Worm (Caenorhabditis elegans): ENCODE results near the gene T13G4.7.
"Not testable (repeated sequence)": the region's sequence is repeated elsewhere in the genome, so short reads cannot be mapped to it uniquely, and the experiment has no call there.

The T13G4.7 gene

DNA sequence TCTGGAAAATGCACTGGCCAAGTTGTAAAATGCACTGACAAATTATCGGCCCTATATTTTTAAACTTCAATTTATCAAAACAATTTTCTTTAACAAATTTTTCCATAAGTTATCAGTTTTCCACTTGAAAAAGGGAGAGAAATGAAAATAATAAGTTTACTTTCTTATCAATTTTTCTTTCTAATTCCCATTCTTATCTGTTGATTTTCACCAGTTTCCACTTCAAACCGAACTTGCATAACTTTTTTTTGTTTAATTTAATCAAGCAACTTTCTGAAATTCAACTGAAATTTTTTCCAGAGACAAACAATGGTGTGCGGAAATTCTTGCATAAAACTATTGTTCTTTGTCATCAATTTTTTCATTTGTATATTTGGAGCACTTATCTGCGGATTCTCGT lies 39.8 kb upstream of the T13G4.7 start, which contains the start of gene tsp-9:
tsp-9 (plus strand) TSS at position 301 of the 400 bp plus-strand sequence.
- TF ChIP-seq akir-1 (GFP tag; optimal IDR thresholded peaks at IDR 0.05) (no peak), attf-5 (GFP tag; optimal IDR thresholded peaks at IDR 0.05) (no peak), ztf-18 (tag; optimal IDR thresholded peaks at IDR 0.05) (no peak), die-1 (tag; optimal IDR thresholded peaks at IDR 0.05) (no peak), dpl-1 (GFP tag; optimal IDR thresholded peaks at IDR 0.05) (no peak), nhr-80 (tag; optimal IDR thresholded peaks at IDR 0.05) (peak; percentile 15), madf-3 (GFP tag; IDR thresholded peaks at IDR 0.05) (no peak)

DNA sequence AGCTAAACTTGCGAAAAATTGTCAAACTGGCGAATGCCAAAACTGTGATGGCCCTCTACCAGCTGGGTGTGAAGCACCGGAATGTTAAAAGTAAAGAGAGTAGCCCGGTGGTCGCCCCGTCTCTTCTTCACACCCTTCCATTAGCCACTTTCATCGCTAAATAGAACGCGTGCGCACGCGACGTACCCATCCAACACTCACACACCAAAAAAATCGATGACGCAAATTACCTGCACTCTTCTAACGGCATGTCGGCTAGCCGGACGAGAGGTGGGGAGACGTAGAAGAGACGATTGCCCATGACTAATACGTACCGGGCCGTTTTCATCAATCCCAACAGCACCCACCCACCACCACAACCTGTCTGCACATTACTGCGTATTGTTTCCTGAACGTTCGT lies 38.3 kb upstream of the T13G4.7 start:
- no peak for TF ChIP-seq hlh-12 (tag; optimal IDR thresholded peaks at IDR 0.05)
- no peak for TF ChIP-seq F57C9.4 (tag; optimal IDR thresholded peaks at IDR 0.05)
- TF ChIP-seq let-607 (tag; optimal IDR thresholded peaks at IDR 0.05) = no peak
- TF ChIP-seq lag-1 (GFP tag; IDR thresholded peaks at IDR 0.05) = no peak
- TF ChIP-seq snpc-1.3 (tag; optimal IDR thresholded peaks at IDR 0.05; ENCODE audit: insufficient read depth) = no peak
- no peak for TF ChIP-seq F10E7.11 (tag; optimal IDR thresholded peaks at IDR 0.05)
- TF ChIP-seq ceh-27 (GFP tag; optimal IDR thresholded peaks at IDR 0.05) = no peak
- no peak for TF ChIP-seq him-1 (tag; optimal IDR thresholded peaks at IDR 0.05)
- TF ChIP-seq repo-1 (tag; optimal IDR thresholded peaks at IDR 0.05) = no peak
- no peak for TF ChIP-seq aptf-3 (GFP tag; IDR thresholded peaks at IDR 0.05)
- no peak for TF ChIP-seq madf-8 (GFP tag; conservative IDR thresholded peaks at IDR 0.05)
- no peak for TF ChIP-seq hsf-1 (GFP tag; IDR thresholded peaks at IDR 0.05)
- no peak for TF ChIP-seq Y95B8A.8 (GFP tag; IDR thresholded peaks at IDR 0.05)
- TF ChIP-seq lsl-1 (GFP tag; optimal IDR thresholded peaks at IDR 0.05) = no peak
- no peak for TF ChIP-seq nhr-90 (tag; optimal IDR thresholded peaks at IDR 0.05)
- no peak for TF ChIP-seq B0336.3 (GFP tag; IDR thresholded peaks at IDR 0.05)
- no peak for TF ChIP-seq madf-10 (tag; optimal IDR thresholded peaks at IDR 0.05)
- no peak for TF ChIP-seq ceh-58 (GFP tag; IDR thresholded peaks at IDR 0.05)
- TF ChIP-seq dox-1 (GFP tag; IDR thresholded peaks at IDR 0.05) = no peak
- TF ChIP-seq attf-5 (GFP tag; optimal IDR thresholded peaks at IDR 0.05) = no peak

DNA sequence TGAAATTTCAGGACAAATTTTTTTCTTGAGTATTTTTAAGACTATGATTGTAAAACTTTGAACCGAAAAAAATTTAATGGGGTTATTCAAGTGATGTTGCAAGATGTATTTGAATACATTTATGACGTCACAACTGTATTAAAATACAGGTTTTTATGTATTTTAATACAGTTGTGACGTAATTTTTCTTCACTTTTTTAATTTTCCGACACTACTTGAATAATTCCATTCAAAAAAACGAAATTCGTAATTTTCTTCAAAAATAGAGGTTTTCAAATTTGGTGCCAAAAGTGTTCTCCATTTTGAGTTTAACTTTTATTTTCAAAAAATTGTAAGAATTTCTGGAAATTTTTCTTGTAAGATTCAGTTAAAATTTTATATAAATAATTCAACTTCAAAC lies 36.8 kb upstream of the T13G4.7 start:
- TF ChIP-seq repo-1 (tag; optimal IDR thresholded peaks at IDR 0.05) (no peak), ztf-22 (GFP tag; optimal IDR thresholded peaks at IDR 0.05) (no peak), sptf-2 (GFP tag; optimal IDR thresholded peaks at IDR 0.05) (no peak), snpc-1.1 (tag; optimal IDR thresholded peaks at IDR 0.05; ENCODE audit: insufficient read depth) (no peak), cebp-1 (GFP tag; IDR thresholded peaks at IDR 0.05) (no peak), cebp-1 (tag; optimal IDR thresholded peaks at IDR 0.05) (no peak), ceh-100 (GFP tag; IDR thresholded peaks at IDR 0.05) (no peak)

DNA sequence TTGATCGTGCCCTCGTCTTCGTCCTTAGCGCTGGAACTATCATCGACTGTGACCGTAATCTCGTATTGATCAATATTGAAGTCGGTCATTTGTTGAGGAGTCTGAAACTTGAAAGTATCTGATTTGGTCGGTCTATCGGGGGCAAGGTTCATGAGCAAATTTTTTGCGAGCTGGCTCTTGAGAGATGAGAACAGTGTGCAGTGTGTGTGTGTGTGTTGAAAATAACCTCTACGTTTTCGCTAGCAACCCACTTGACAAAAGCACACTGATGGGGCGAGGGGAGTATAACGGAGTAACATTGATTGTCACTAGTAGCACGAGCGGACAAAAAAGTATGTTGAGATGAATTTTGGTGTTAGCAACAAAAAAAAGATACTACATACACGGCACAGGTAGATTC lies 32.9 kb upstream of the T13G4.7 start, which contains the start of gene C25G6.3:
C25G6.3 (minus strand) TSS at position 101 of the 400 bp plus-strand sequence.
- TF ChIP-seq cebp-2 (GFP tag; IDR thresholded peaks at IDR 0.05) = no peak

DNA sequence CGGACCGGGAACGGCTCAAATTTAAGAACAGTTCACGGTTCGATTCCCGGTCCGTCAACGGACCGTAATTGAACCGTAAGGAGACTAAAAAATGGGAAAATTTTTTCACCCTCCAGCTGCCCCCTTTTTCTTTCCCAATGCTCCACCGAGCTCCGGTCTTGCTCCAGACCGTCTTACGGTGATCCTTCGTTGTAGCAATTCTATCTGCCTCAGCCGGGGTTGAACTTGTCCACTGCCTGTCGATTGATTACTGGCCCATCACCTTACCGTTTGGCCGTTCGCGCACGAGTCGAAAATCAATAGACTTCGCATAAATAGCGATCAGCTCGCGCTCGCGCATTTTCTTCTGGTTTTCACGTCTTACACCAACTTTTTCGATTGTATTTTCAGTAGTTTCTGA lies 28.0 kb upstream of the T13G4.7 start:
- not testable (repeated sequence) for TF ChIP-seq rpc-1 (optimal IDR thresholded peaks at IDR 0.05)
- TF ChIP-seq rpc-1 (tag; optimal IDR thresholded peaks at IDR 0.05) (peak; percentile 28), lin-26 (GFP tag; IDR thresholded peaks at IDR 0.05) (0 out of 2 replicates have a peak, but pooled peaks have one; percentile 49), dox-1 (GFP tag; IDR thresholded peaks at IDR 0.05) (0 out of 2 replicates have a peak, but pooled peaks have one; percentile 39)

Data from whole organism, young adult.